Worm (Caenorhabditis elegans): ENCODE data around the gene C16D9.3.

The C16D9.3 gene

DNA sequence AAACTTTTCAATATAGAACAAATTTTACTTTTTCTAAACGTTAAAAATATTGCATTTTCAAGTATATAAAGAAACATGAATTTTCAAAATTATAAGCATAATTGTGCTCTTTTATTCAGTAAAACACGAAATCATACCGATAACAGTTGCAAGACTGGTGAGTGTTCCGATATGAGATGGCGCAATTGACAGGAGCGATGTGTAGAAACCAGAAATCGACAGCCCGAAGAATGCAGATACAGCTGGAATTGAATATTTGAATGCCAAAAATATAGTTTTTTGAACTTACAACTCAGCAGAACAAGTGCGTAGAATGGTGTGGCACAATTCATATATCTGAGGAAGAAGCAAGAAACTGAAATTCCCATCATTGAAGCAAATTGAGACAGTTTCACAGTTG, 43.1 kb upstream of the C16D9.3 start:
- TF ChIP-seq nhr-80 (tag; optimal IDR thresholded peaks at IDR 0.05), result peak; percentile 35
- TF ChIP-seq let-607 (tag; optimal IDR thresholded peaks at IDR 0.05), result peak in 1 of 2 experiments; percentile 52
- TF ChIP-seq attf-6 (GFP tag; IDR thresholded peaks at IDR 0.05), result no peak
- TF ChIP-seq aptf-2 (GFP tag; conservative IDR thresholded peaks at IDR 0.05), result no peak
- TF ChIP-seq ceh-58 (GFP tag; IDR thresholded peaks at IDR 0.05), result no peak
- no peak for TF ChIP-seq ceh-100 (GFP tag; IDR thresholded peaks at IDR 0.05)

DNA sequence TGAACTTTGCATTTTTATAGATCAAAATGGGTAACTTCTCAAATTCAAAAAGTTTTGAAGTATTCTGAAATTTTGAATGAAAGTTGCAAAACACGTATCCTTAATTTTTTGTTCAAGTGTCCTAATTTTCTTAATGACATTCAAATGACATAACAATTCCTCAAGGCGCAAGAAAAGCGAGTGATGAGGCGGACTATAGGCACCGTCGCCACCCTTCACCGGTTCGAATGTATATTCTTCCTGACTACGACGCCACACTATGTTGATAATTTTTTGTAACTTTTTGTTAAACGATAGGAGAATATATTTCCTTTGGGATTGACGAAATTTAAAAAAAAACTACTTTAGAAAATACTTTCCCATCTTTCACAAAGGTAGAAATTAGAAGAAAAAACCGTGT, 41.8 kb upstream of the C16D9.3 start:
- no peak for TF ChIP-seq ceh-79 (tag; optimal IDR thresholded peaks at IDR 0.05)
- no peak for TF ChIP-seq snpc-3.4 (tag; optimal IDR thresholded peaks at IDR 0.05)
- no peak for TF ChIP-seq egl-44 (GFP tag; IDR thresholded peaks at IDR 0.05)
- no peak for TF ChIP-seq snpc-1.3 (tag; optimal IDR thresholded peaks at IDR 0.05; ENCODE audit: insufficient read depth)
- TF ChIP-seq cebp-1 (GFP tag; IDR thresholded peaks at IDR 0.05), result no peak
- no peak for TF ChIP-seq cebp-1 (tag; optimal IDR thresholded peaks at IDR 0.05)
- no peak for TF ChIP-seq sea-2 (GFP tag; IDR thresholded peaks at IDR 0.05)
- no peak for TF ChIP-seq hsf-1 (GFP tag; IDR thresholded peaks at IDR 0.05)
- TF ChIP-seq aptf-3 (GFP tag; IDR thresholded peaks at IDR 0.05), result no peak
- no peak for TF ChIP-seq rec-8 (tag; optimal IDR thresholded peaks at IDR 0.05)
- no peak for TF ChIP-seq ztf-3 (GFP tag; optimal IDR thresholded peaks at IDR 0.05)
- no peak for TF ChIP-seq Y56A3A.18 (GFP tag; IDR thresholded peaks at IDR 0.05)
- TF ChIP-seq lir-1 (GFP tag; conservative IDR thresholded peaks at IDR 0.05), result no peak
- TF ChIP-seq F49E8.2 (tag; optimal IDR thresholded peaks at IDR 0.05; ENCODE audit: insufficient read depth), result no peak
- no peak for TF ChIP-seq ZK185.1 (tag; optimal IDR thresholded peaks at IDR 0.05; ENCODE audit: poor library complexity, severe bottlenecking)

DNA sequence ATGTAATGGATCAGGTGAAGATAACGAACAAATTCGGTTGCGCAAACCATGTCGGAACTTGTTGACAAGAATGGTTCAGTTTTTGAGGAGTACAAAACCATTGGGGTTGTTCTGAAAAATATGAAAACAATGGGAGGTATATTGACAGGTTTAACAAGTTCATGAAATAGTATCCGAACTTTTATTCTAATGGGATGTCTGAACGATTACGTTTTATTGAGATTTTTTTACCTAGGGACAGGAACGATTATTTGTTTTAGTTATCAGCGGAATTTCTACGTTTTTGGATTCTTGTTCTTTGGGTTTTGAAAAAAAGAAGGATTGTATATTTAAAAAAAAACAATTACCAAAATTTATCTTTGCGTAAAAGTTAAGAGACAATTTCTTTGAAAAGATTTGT, 40.9 kb upstream of the C16D9.3 start, which contains the start of gene str-135:
Gene str-135 (minus strand): TSS at position 101 of the 400 bp plus-strand sequence.
- TF ChIP-seq cebp-2 (GFP tag; IDR thresholded peaks at IDR 0.05), result no peak
- no peak for TF ChIP-seq K11D2.4 (GFP tag; IDR thresholded peaks at IDR 0.05)
- TF ChIP-seq attf-3 (GFP tag; conservative IDR thresholded peaks at IDR 0.05), result no peak
- no peak for TF ChIP-seq madf-3 (GFP tag; IDR thresholded peaks at IDR 0.05)
- no peak for TF ChIP-seq F39B2.1 (GFP tag; IDR thresholded peaks at IDR 0.05)
- no peak for TF ChIP-seq hrde-1 (tag; optimal IDR thresholded peaks at IDR 0.05; ENCODE audit: borderline replicate concordance)
- no peak for TF ChIP-seq rpc-1 (optimal IDR thresholded peaks at IDR 0.05)
- TF ChIP-seq rpc-1 (tag; optimal IDR thresholded peaks at IDR 0.05), result no peak
- no peak for TF ChIP-seq F10E7.11 (tag; optimal IDR thresholded peaks at IDR 0.05)
- no peak for TF ChIP-seq lin-35 (GFP tag; optimal IDR thresholded peaks at IDR 0.05)
- no peak for TF ChIP-seq ceh-58 (GFP tag; IDR thresholded peaks at IDR 0.05)
- no peak for TF ChIP-seq F55B11.4 (tag; optimal IDR thresholded peaks at IDR 0.05; ENCODE audit: borderline replicate concordance, insufficient read depth)
- no peak for TF ChIP-seq Y53F4B.3 (GFP tag; IDR thresholded peaks at IDR 0.05)
- TF ChIP-seq Y79H2A.3 (GFP tag; conservative IDR thresholded peaks at IDR 0.05), result no peak

DNA sequence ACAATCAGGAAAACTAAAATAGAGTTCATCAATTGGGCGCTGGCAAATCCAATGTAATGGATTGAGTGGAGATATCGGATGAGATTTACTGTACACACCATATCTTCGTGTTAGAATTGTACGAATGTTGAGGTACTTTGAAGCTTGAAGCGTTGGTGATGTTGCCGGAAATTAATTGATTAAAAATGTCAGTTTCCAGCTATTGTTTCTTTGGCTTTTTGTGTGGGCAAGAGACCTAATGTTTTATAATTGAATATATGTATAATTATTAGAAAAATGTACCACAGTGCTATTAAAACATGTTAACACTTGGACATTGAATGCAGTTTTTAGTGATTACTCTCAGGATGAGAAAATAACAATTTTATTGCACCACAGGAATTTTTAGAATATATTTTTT, 39.0 kb upstream of the C16D9.3 start, which contains the start of gene str-136:
Gene str-136 (minus strand): TSS at position 101 of the 400 bp plus-strand sequence.
- TF ChIP-seq lin-26 (GFP tag; IDR thresholded peaks at IDR 0.05) (no peak), B0336.3 (GFP tag; IDR thresholded peaks at IDR 0.05) (no peak), nhr-80 (tag; optimal IDR thresholded peaks at IDR 0.05) (no peak), gei-17 (GFP tag; optimal IDR thresholded peaks at IDR 0.05) (no peak), let-607 (tag; optimal IDR thresholded peaks at IDR 0.05) (no peak), cebp-1 (GFP tag; IDR thresholded peaks at IDR 0.05) (no peak), cebp-1 (tag; optimal IDR thresholded peaks at IDR 0.05) (no peak), hsf-1 (GFP tag; IDR thresholded peaks at IDR 0.05) (no peak), atf-7 (tag; optimal IDR thresholded peaks at IDR 0.05) (no peak), pbrm-1 (GFP tag; IDR thresholded peaks at IDR 0.05) (no peak), dpl-1 (GFP tag; optimal IDR thresholded peaks at IDR 0.05) (no peak), F23B12.7 (tag; optimal IDR thresholded peaks at IDR 0.05; ENCODE audit: insufficient read depth) (no peak), cebp-2 (GFP tag; IDR thresholded peaks at IDR 0.05) (no peak), T26A5.8 (tag; optimal IDR thresholded peaks at IDR 0.05) (no peak), ztf-25 (GFP tag; IDR thresholded peaks at IDR 0.05) (no peak), lsl-1 (GFP tag; optimal IDR thresholded peaks at IDR 0.05) (no peak), lag-1 (GFP tag; IDR thresholded peaks at IDR 0.05) (no peak)

Data from whole organism, young adult.